Fruit fly (Drosophila melanogaster) whole organism, embryonic: ENCODE results near the gene pyx.

Experiments used
- Ada2b ChIP-seq: fragments of 200-800 bp; sonication (Bioruptor generic); IDR thresholded peaks from 2 replicates; pipeline ENCODE4 v1.3.6; 2022; ENCODE audit warnings: missing biosample characterization, missing genetic modification characterization
- B-H2 ChIP-seq: fragments of 200-800 bp; sonication (Bioruptor generic); optimal IDR thresholded peaks from 2 replicates; lab custom pipeline; 2018; ENCODE audit warnings: missing biosample characterization, mild to moderate bottlenecking, missing genetic modification characterization
- Bdp1 ChIP-seq: fragments of 200-800 bp; sonication (Bioruptor generic); optimal IDR thresholded peaks from 3 replicates; lab custom pipeline; 2016; ENCODE audit warnings: missing biosample characterization, missing genetic modification characterization
- Blimp-1 ChIP-seq: fragments of 200-800 bp; sonication (Bioruptor generic); optimal IDR thresholded peaks from 3 replicates; lab custom pipeline; 2018; ENCODE audit warnings: missing biosample characterization, missing genetic modification characterization, mild to moderate bottlenecking, moderate library complexity, missing genetic modification reagents
- CG10462 ChIP-seq: fragments of 200-800 bp; sonication (Bioruptor generic); optimal IDR thresholded peaks from 2 replicates; lab custom pipeline; 2016; ENCODE audit warnings: missing biosample characterization, missing genetic modification characterization
- CG10543 ChIP-seq: fragments of 200-800 bp; sonication (Bioruptor generic); optimal IDR thresholded peaks from 3 replicates; lab custom pipeline; 2017; ENCODE audit warnings: missing biosample characterization, mild to moderate bottlenecking, missing genetic modification characterization, moderate library complexity
- CG10654 ChIP-seq: fragments of 200-800 bp; sonication (Bioruptor generic); optimal IDR thresholded peaks from 2 replicates; lab custom pipeline; 2016; ENCODE audit warnings: missing biosample characterization, missing genetic modification characterization
- CG11085 ChIP-seq: fragments of 200-800 bp; sonication (Bioruptor generic); IDR thresholded peaks from 2 replicates; pipeline ENCODE4 v1.3.6; 2022; ENCODE audit warnings: missing biosample characterization, missing genetic modification characterization
- CG14014 ChIP-seq: fragments of 200-800 bp; sonication (Bioruptor generic); IDR thresholded peaks from 2 replicates; pipeline ENCODE4 v1.3.6; 2022; ENCODE audit warnings: missing biosample characterization, missing genetic modification characterization
- CG16779 ChIP-seq: fragments of 200-800 bp; sonication (Bioruptor generic); IDR thresholded peaks from 2 replicates; pipeline ENCODE4 v1.3.6; 2022; ENCODE audit warnings: missing biosample characterization, missing genetic modification characterization
- CG17912 ChIP-seq: fragments of 200-800 bp; sonication (Bioruptor generic); optimal IDR thresholded peaks from 2 replicates; lab custom pipeline; 2018; ENCODE audit warnings: missing biosample characterization, mild to moderate bottlenecking, missing genetic modification characterization
- CG18476 ChIP-seq: fragments of 200-800 bp; sonication (Bioruptor generic); optimal IDR thresholded peaks from 2 replicates; lab custom pipeline; 2016; ENCODE audit warnings: missing biosample characterization, mild to moderate bottlenecking, missing genetic modification characterization
- CG18619 ChIP-seq: fragments of 200-800 bp; sonication (Bioruptor generic); optimal IDR thresholded peaks from 3 replicates; lab custom pipeline; 2017; ENCODE audit warnings: missing biosample characterization, mild to moderate bottlenecking, missing genetic modification characterization
- CG2678 ChIP-seq: fragments of 200-800 bp; sonication (Bioruptor generic); optimal IDR thresholded peaks from 3 replicates; lab custom pipeline; 2019; ENCODE audit warnings: missing biosample characterization, mild to moderate bottlenecking, missing genetic modification characterization, moderate library complexity
- CG30020 ChIP-seq: fragments of 200-800 bp; optimal IDR thresholded peaks from 2 replicates; lab custom pipeline; 2019; ENCODE audit warnings: missing biosample characterization, mild to moderate bottlenecking, missing genetic modification characterization, moderate library complexity
- CG34224 ChIP-seq: fragments of 200-800 bp; sonication (Bioruptor generic); IDR thresholded peaks from 3 replicates; pipeline ENCODE4 v1.3.6; 2022; ENCODE audit warnings: missing biosample characterization, missing genetic modification characterization; ENCODE audit not compliant: partially characterized antibody
- CG34422 ChIP-seq: fragments of 200-800 bp; sonication (Bioruptor generic); IDR thresholded peaks from 3 replicates; pipeline ENCODE4 v1.3.6; 2022; ENCODE audit warnings: missing biosample characterization, missing genetic modification characterization
- CG42726 ChIP-seq: fragments of 200-800 bp; sonication (Bioruptor generic); IDR thresholded peaks from 2 replicates; pipeline ENCODE4 v1.3.6; 2022; ENCODE audit warnings: missing biosample characterization, missing genetic modification characterization; ENCODE audit not compliant: partially characterized antibody
- CG7357 ChIP-seq: fragments of 200-800 bp; sonication (Bioruptor generic); IDR thresholded peaks from 3 replicates; pipeline ENCODE4 v1.3.6; 2022; ENCODE audit warnings: missing biosample characterization, missing genetic modification characterization
- CG8290 ChIP-seq, 3 experiments: fragments of 200-800 bp; sonication (Bioruptor generic); optimal IDR thresholded peaks; 2 replicates each; lab custom pipeline; 2016 to 2019; ENCODE audit warnings: missing biosample characterization in 3 of 3, missing genetic modification characterization in 3 of 3, mild to moderate bottlenecking in 2 of 3, moderate library complexity in 1 of 3
- D19A ChIP-seq: fragments of 200-800 bp; optimal IDR thresholded peaks from 3 replicates; lab custom pipeline; 2019; ENCODE audit warnings: missing biosample characterization, mild to moderate bottlenecking, missing genetic modification characterization, moderate library complexity
- Dip3 ChIP-seq: fragments of 200-800 bp; sonication (Bioruptor generic); optimal IDR thresholded peaks from 3 replicates; lab custom pipeline; 2016; ENCODE audit warnings: missing biosample characterization, missing genetic modification characterization
- Dp ChIP-seq: fragments of 200-800 bp; sonication (Bioruptor generic); optimal IDR thresholded peaks from 2 replicates; lab custom pipeline; 2018; ENCODE audit warnings: missing biosample characterization, mild to moderate bottlenecking, missing genetic modification characterization, moderate library complexity
- Drgx ChIP-seq: fragments of 200-800 bp; sonication (Bioruptor generic); IDR thresholded peaks from 2 replicates; pipeline ENCODE4 v1.3.6; 2022; ENCODE audit warnings: missing biosample characterization, missing genetic modification characterization
- Fer2 ChIP-seq: fragments of 200-800 bp; sonication (Bioruptor generic); optimal IDR thresholded peaks from 2 replicates; lab custom pipeline; 2018; ENCODE audit warnings: missing biosample characterization, mild to moderate bottlenecking, missing genetic modification characterization, moderate library complexity
- Jarid2 ChIP-seq: fragments of 200-800 bp; sonication (Bioruptor generic); optimal IDR thresholded peaks from 3 replicates; lab custom pipeline; 2017; ENCODE audit warnings: mild to moderate bottlenecking, missing biosample characterization, missing genetic modification reagents, missing genetic modification characterization
- Med ChIP-seq: fragments of 200-800 bp; sonication (Bioruptor generic); peaks from one replicate; lab custom pipeline; 2016; ENCODE audit warnings: missing biosample characterization, missing genetic modification characterization, mild to moderate bottlenecking, inconsistent platforms, moderate library complexity
- Opbp ChIP-seq: fragments of 200-800 bp; sonication (Bioruptor generic); IDR thresholded peaks from 3 replicates; pipeline ENCODE4 v1.3.6; 2022; ENCODE audit warnings: missing biosample characterization, missing genetic modification characterization; ENCODE audit not compliant: partially characterized antibody
- Stat92E ChIP-seq, 3 experiments: fragments of >200 bp in 2 of 3; fragments of 200-800 bp in 1 of 3; sonication (Bioruptor generic) in 1 of 3; optimal IDR thresholded peaks; 2 replicates each; lab custom pipeline; 2017 to 2019; ENCODE audit warnings: missing biosample characterization in 3 of 3, missing genetic modification characterization in 3 of 3, mild to moderate bottlenecking in 1 of 3, moderate library complexity in 1 of 3
- Trl ChIP-seq, 3 experiments: fragments of >200 bp in 2 of 3; fragments of 200-800 bp in 1 of 3; sonication (Bioruptor generic) in 1 of 3; optimal IDR thresholded peaks; 2 replicates in 1 of 3; 3 replicates in 2 of 3; lab custom pipeline; 2016 to 2017; ENCODE audit warnings: missing biosample characterization in 1 of 3, missing genetic modification characterization in 1 of 3
- ash1 ChIP-seq: fragments of 200-800 bp; sonication (Bioruptor generic); optimal IDR thresholded peaks from 2 replicates; lab custom pipeline; 2018; ENCODE audit warnings: missing biosample characterization, mild to moderate bottlenecking, missing genetic modification characterization
- caup ChIP-seq: fragments of 200-800 bp; sonication (Bioruptor generic); optimal IDR thresholded peaks from 3 replicates; lab custom pipeline; 2017; ENCODE audit warnings: missing biosample characterization, mild to moderate bottlenecking, missing genetic modification characterization, moderate library complexity; ENCODE audit not compliant: severe bottlenecking
- chinmo ChIP-seq: fragments of 200-800 bp; sonication (Bioruptor generic); IDR thresholded peaks from 4 replicates; pipeline ENCODE4 v1.3.6; 2022; ENCODE audit warnings: missing biosample characterization, missing genetic modification characterization; ENCODE audit not compliant: partially characterized antibody
- chm ChIP-seq: fragments of 200-800 bp; sonication (Bioruptor generic); IDR thresholded peaks from 2 replicates; pipeline ENCODE4 v1.3.6; 2022; ENCODE audit warnings: missing biosample characterization, missing genetic modification characterization
- ci ChIP-seq: fragments of 200-800 bp; sonication (Bioruptor generic); IDR thresholded peaks from 3 replicates; pipeline ENCODE4 v1.3.6; 2022; ENCODE audit warnings: missing biosample characterization, missing genetic modification characterization
- h ChIP-seq: fragments of >200 bp; optimal IDR thresholded peaks from 2 replicates; lab custom pipeline; 2017
- hkb ChIP-seq, 2 experiments: fragments of 200-800 bp in 1 of 2; fragments of >200 bp in 1 of 2; sonication (Bioruptor generic) in 1 of 2; IDR thresholded peaks in 1 of 2; optimal IDR thresholded peaks in 1 of 2; 2 replicates each; pipeline versions ENCODE4 v1.3.6 to Lab custom; 2017 to 2022; ENCODE audit warnings: missing biosample characterization in 1 of 2, missing genetic modification characterization in 1 of 2
- jigr1 ChIP-seq: fragments of 200-800 bp; sonication (Bioruptor generic); IDR thresholded peaks from 3 replicates; pipeline ENCODE4 v1.3.6; 2022; ENCODE audit warnings: missing biosample characterization, missing genetic modification characterization
- kni ChIP-seq: fragments of 200-800 bp; sonication (Bioruptor generic); optimal IDR thresholded peaks from 3 replicates; lab custom pipeline; 2017; ENCODE audit warnings: mild to moderate bottlenecking, missing biosample characterization, missing genetic modification reagents, missing genetic modification characterization
- lilli ChIP-seq: fragments of 200-800 bp; sonication (Bioruptor generic); optimal IDR thresholded peaks from 3 replicates; lab custom pipeline; 2016; ENCODE audit warnings: missing biosample characterization, missing genetic modification characterization
- lmd ChIP-seq: fragments of 200-800 bp; sonication (Bioruptor generic); IDR thresholded peaks from 2 replicates; pipeline ENCODE4 v1.3.6; 2022; ENCODE audit warnings: missing biosample characterization, missing genetic modification characterization
- mam ChIP-seq: fragments of 200-800 bp; sonication (Bioruptor generic); optimal IDR thresholded peaks from 3 replicates; lab custom pipeline; 2016; ENCODE audit warnings: missing biosample characterization, missing genetic modification characterization
- prd ChIP-seq, 3 experiments: fragments of >200 bp in 2 of 3; fragments of 200-800 bp in 1 of 3; sonication (Bioruptor generic) in 1 of 3; optimal IDR thresholded peaks in 2 of 3; IDR thresholded peaks in 1 of 3; 2 replicates in 2 of 3; 3 replicates in 1 of 3; pipeline versions ENCODE4 v1.3.6 to Lab custom; 2017 to 2022; ENCODE audit warnings: missing biosample characterization in 1 of 3, missing genetic modification characterization in 1 of 3
- repo ChIP-seq: fragments of 200-800 bp; sonication (Bioruptor generic); optimal IDR thresholded peaks from 2 replicates; lab custom pipeline; 2016; ENCODE audit warnings: missing biosample characterization, missing genetic modification characterization
- tap ChIP-seq: fragments of 200-800 bp; optimal IDR thresholded peaks from 3 replicates; lab custom pipeline; 2019; ENCODE audit warnings: missing biosample characterization, mild to moderate bottlenecking, missing genetic modification characterization, moderate library complexity
- tgo ChIP-seq: fragments of 200-800 bp; sonication (Bioruptor generic); IDR thresholded peaks from 3 replicates; pipeline ENCODE4 v1.3.6; 2022; ENCODE audit warnings: missing biosample characterization, missing genetic modification characterization
- trh ChIP-seq: fragments of 200-800 bp; sonication (Bioruptor generic); optimal IDR thresholded peaks from 2 replicates; lab custom pipeline; 2016; ENCODE audit warnings: missing biosample characterization, missing genetic modification characterization
- unc-4 ChIP-seq: fragments of 200-800 bp; sonication (Bioruptor generic); IDR thresholded peaks from 2 replicates; pipeline ENCODE4 v1.3.6; 2022; ENCODE audit warnings: missing biosample characterization, missing genetic modification characterization; ENCODE audit not compliant: partially characterized antibody

The pyx gene

dm6 chr3L:180262-180543 lies 42.7 kb downstream of the pyx start:
- TF ChIP-seq CG7357 (GFP tag; lab: Robert Waterston, UW) (no peak), CG18476 (GFP tag; lab: Kevin White, UChicago) (no peak), CG42726 (GFP tag; lab: Robert Waterston, UW) (0 out of 2 replicates have a peak, but pooled peaks have one; percentile 42), CG34422 (GFP tag; lab: Robert Waterston, UW) (no peak; the same call in 2 of the 3 replicates), CG2678 (tag; lab: Kevin White, UChicago) (no peak), lilli (no peak), CG18619 (GFP tag; lab: Kevin White, UChicago) (no peak), caup (GFP tag; lab: Kevin White, UChicago) (peak; percentile 6), Blimp-1 (GFP tag; lab: Kevin White, UChicago) (peak; percentile 16), CG14014 (no peak), tap (tag; lab: Kevin White, UChicago) (no peak), CG30020 (tag; lab: Kevin White, UChicago) (no peak), chm (0 out of 2 replicates have a peak, but pooled peaks have one; percentile 45), ci (GFP tag; lab: Robert Waterston, UW) (peak; percentile 1; the same call in 1 of the 3 replicates), Dip3 (GFP tag; lab: Kevin White, UChicago) (no peak), Ada2b (GFP tag; lab: Robert Waterston, UW) (no peak), Jarid2 (GFP tag; lab: Kevin White, UChicago) (peak; percentile 75), CG10654 (GFP tag; lab: Kevin White, UChicago) (no peak), Dp (GFP tag; lab: Kevin White, UChicago) (no peak), Fer2 (tag; lab: Kevin White, UChicago) (no peak), CG8290 (GFP tag; optimal IDR thresholded peaks at IDR 0.05; lab: Kevin White, UChicago) (no peak), CG8290 (tag; optimal IDR thresholded peaks at IDR 0.05; lab: Kevin White, UChicago) (peak in 1 of 2 experiments; percentile 17), kni (GFP tag; lab: Kevin White, UChicago) (peak; percentile 41), Trl (optimal IDR thresholded peaks at IDR 0.05; lab: Kevin White, UChicago) (peak in 1 of 2 experiments; percentile 27), Trl (GFP tag; optimal IDR thresholded peaks at IDR 0.05; lab: Kevin White, UChicago) (no peak), Med (peak; percentile 57), CG16779 (GFP tag; lab: Robert Waterston, UW) (peak; percentile 41; the same call in 1 of the 2 replicates), trh (no peak), Drgx (no peak), CG10462 (no peak), jigr1 (GFP tag; lab: Robert Waterston, UW) (no peak), chinmo (GFP tag; lab: Robert Waterston, UW) (0 out of 4 replicates have a peak, but pooled peaks have one; percentile 3), Opbp (GFP tag; lab: Robert Waterston, UW) (peak; percentile 34; the same call in 1 of the 3 replicates)
- TF ChIP-seq, all 482 proteins: peak for 13

dm6 chr3L:179490-180261 lies 43.2 kb downstream of the pyx start, which contains the start of gene CG13875:
Gene CG13875 (plus strand): TSS chr3L:179923.
- TF ChIP-seq lmd = no peak
- peak; percentile 20 for TF ChIP-seq CG10543 (GFP tag; lab: Kevin White, UChicago)
- TF ChIP-seq D19A (tag; lab: Kevin White, UChicago) = peak; percentile 67
- no peak for TF ChIP-seq h (lab: Kevin White, UChicago)
- no peak for TF ChIP-seq repo (GFP tag; lab: Kevin White, UChicago)
- no peak for TF ChIP-seq Stat92E (GFP tag; optimal IDR thresholded peaks at IDR 0.05; lab: Kevin White, UChicago)
- no peak for TF ChIP-seq CG34224 (GFP tag; lab: Robert Waterston, UW)
- no peak for TF ChIP-seq hkb (optimal IDR thresholded peaks at IDR 0.05; lab: Kevin White, UChicago)
- TF ChIP-seq hkb (GFP tag; IDR thresholded peaks at IDR 0.05; lab: Robert Waterston, UW) = no peak
- no peak for TF ChIP-seq mam (GFP tag; lab: Kevin White, UChicago)
- TF ChIP-seq CG11085 (GFP tag; lab: Robert Waterston, UW) = no peak
- no peak for TF ChIP-seq Bdp1 (GFP tag; lab: Kevin White, UChicago)
- no peak for TF ChIP-seq prd (optimal IDR thresholded peaks at IDR 0.05; lab: Kevin White, UChicago)
- no peak for TF ChIP-seq prd (GFP tag; IDR thresholded peaks at IDR 0.05; lab: Robert Waterston, UW)
- no peak for TF ChIP-seq B-H2 (GFP tag; lab: Kevin White, UChicago)
- peak; percentile 22; the same call in 1 of the 2 replicates for TF ChIP-seq unc-4 (GFP tag; lab: Robert Waterston, UW)
- no peak for TF ChIP-seq ash1 (GFP tag; lab: Kevin White, UChicago)
- TF ChIP-seq tgo (GFP tag; lab: Robert Waterston, UW) = no peak
- no peak for TF ChIP-seq CG17912 (GFP tag; lab: Kevin White, UChicago)
